Worm (Caenorhabditis elegans) whole organism, L3 larva: ENCODE results near the gene spc-2.

Experiments
- ama-1 ChIP-seq: fragments of 150-350 bp; optimal IDR thresholded peaks from 2 replicates; lab custom pipeline; 2018
- elt-2 ChIP-seq: sonication (generic microtip); optimal IDR thresholded peaks from 2 replicates; lab custom pipeline; 2016; ENCODE audit warnings: missing genetic modification reagents, mild to moderate bottlenecking, missing genetic modification characterization, missing compliant biosample characterization
- fkh-10 ChIP-seq: sonication (generic microtip); optimal IDR thresholded peaks from 2 replicates; lab custom pipeline; 2017; ENCODE audit warnings: missing biosample characterization, missing genetic modification reagents, missing genetic modification characterization
- nhr-28 ChIP-seq: fragments of 150-350 bp; optimal IDR thresholded peaks from 2 replicates; lab custom pipeline; 2014; ENCODE audit warnings: missing biosample characterization, missing genetic modification characterization
- nhr-77 ChIP-seq: fragments of 150-350 bp; optimal IDR thresholded peaks from 2 replicates; lab custom pipeline; 2014; ENCODE audit warnings: missing biosample characterization, missing genetic modification characterization
- pqm-1 ChIP-seq: fragments of 150-350 bp; optimal IDR thresholded peaks from 2 replicates; lab custom pipeline; 2017; ENCODE audit warnings: missing biosample characterization, missing genetic modification characterization, inconsistent platforms
- tbx-2 ChIP-seq: sonication (generic microtip); optimal IDR thresholded peaks from 2 replicates; lab custom pipeline; 2016; ENCODE audit warnings: mild to moderate bottlenecking, missing genetic modification characterization, missing compliant biosample characterization
- ztf-11 ChIP-seq: fragments of 150-350 bp; optimal IDR thresholded peaks from 2 replicates; lab custom pipeline; 2014; ENCODE audit warnings: missing biosample characterization, missing genetic modification characterization

ce11 chrIII:8164771-8165170, 16.9 kb upstream of the spc-2 start:
- TF ChIP-seq fkh-10 = no peak
- no peak for TF ChIP-seq ama-1 (lab: Kevin White, UChicago)
- TF ChIP-seq elt-2 (tag; lab: Kevin White, UChicago) = no peak
- TF ChIP-seq pqm-1 (tag; lab: Kevin White, UChicago) = no peak
- no peak for TF ChIP-seq ztf-11 (tag; lab: Kevin White, UChicago)
- TF ChIP-seq tbx-2 (tag; lab: Kevin White, UChicago) = no peak
- no peak for TF ChIP-seq nhr-28 (tag; lab: Kevin White, UChicago)
- no peak for TF ChIP-seq nhr-77 (tag; lab: Kevin White, UChicago)
